In genomic region chrIII:3612882-3613479, ce11 we compare ENCODE assay signal across 3 worm cellular contexts.
A peak's percentile ranks its signal among the peaks of the same experiment; 100 is the strongest.
TF ChIP-seq lines count a peak whose summit lies in the region.

No protein-coding gene starts in this region.

TF ChIP-seq in whole organism, L3 larva, 47 proteins besides CTCF, POLR2A, EP300 and RAD21:
- TF ChIP-seq hmg-11 (tag; optimal IDR thresholded peaks at IDR 0.05; lab: Kevin White, UChicago) (no peak), nfya-1 (tag; optimal IDR thresholded peaks at IDR 0.05; lab: Kevin White, UChicago; ENCODE audit: insufficient read depth) (peak; percentile 88)
TF ChIP-seq in whole organism, L3 larva: peak in this region for 1.

TF ChIP-seq in whole organism, late embryonic, 69 proteins besides CTCF, POLR2A, EP300 and RAD21:
- TF ChIP-seq ceh-24 (tag; optimal IDR thresholded peaks at IDR 0.05; lab: Kevin White, UChicago) = no peak
- no peak for TF ChIP-seq unc-55 (GFP tag; optimal IDR thresholded peaks at IDR 0.05; lab: Kevin White, UChicago)
- TF ChIP-seq npax-4 (tag; optimal IDR thresholded peaks at IDR 0.05; lab: Kevin White, UChicago) = no peak
- TF ChIP-seq nfya-1 (tag; optimal IDR thresholded peaks at IDR 0.05; lab: Kevin White, UChicago) = peak; percentile 75

TF ChIP-seq in whole organism, young adult, 124 proteins besides CTCF, POLR2A, EP300 and RAD21:
- TF ChIP-seq nfyb-1 (GFP tag; IDR thresholded peaks at IDR 0.05; lab: Robert Waterston, UW) = peak; percentile 47; the same call in 1 of the 2 replicates
- TF ChIP-seq B0035.1 (tag; optimal IDR thresholded peaks at IDR 0.05; lab: Kevin White, UChicago) = no peak
